Fruit fly (Drosophila melanogaster) whole organism, adult: ENCODE measurements around the gene nero.
A peak's percentile ranks its signal among the peaks of the same experiment; 100 is the strongest.

Experiments
- CG11617 ChIP-seq: fragments of 200-800 bp; sonication (Bioruptor generic); optimal IDR thresholded peaks from 2 replicates; lab custom pipeline; 2017; ENCODE audit warnings: mild to moderate bottlenecking, missing biosample characterization, missing genetic modification reagents, missing genetic modification characterization
- CG12768 ChIP-seq: fragments of 200-800 bp; sonication (Bioruptor generic); optimal IDR thresholded peaks from 2 replicates; lab custom pipeline; 2017; ENCODE audit warnings: missing biosample characterization, missing genetic modification characterization, mild to moderate bottlenecking, moderate library complexity, missing genetic modification reagents
- CG14711 ChIP-seq: fragments of 200-800 bp; sonication (Bioruptor generic); optimal IDR thresholded peaks from 2 replicates; lab custom pipeline; 2018; ENCODE audit warnings: missing biosample characterization, mild to moderate bottlenecking, missing genetic modification characterization, moderate library complexity
- CG1620 ChIP-seq: fragments of 200-800 bp; sonication (Bioruptor generic); optimal IDR thresholded peaks from 2 replicates; lab custom pipeline; 2016; ENCODE audit warnings: missing biosample characterization, missing genetic modification characterization
- CG33017 ChIP-seq: fragments of 200-800 bp; sonication (Bioruptor generic); optimal IDR thresholded peaks from 2 replicates; lab custom pipeline; 2018; ENCODE audit warnings: missing biosample characterization, mild to moderate bottlenecking, missing genetic modification characterization, moderate library complexity
- CG5204 ChIP-seq: fragments of 200-800 bp; sonication (Bioruptor generic); optimal IDR thresholded peaks from 2 replicates; lab custom pipeline; 2016; ENCODE audit warnings: missing biosample characterization, missing genetic modification characterization
- CG7045 ChIP-seq: fragments of 200-800 bp; sonication (Bioruptor generic); optimal IDR thresholded peaks from 2 replicates; lab custom pipeline; 2017; ENCODE audit warnings: missing biosample characterization, mild to moderate bottlenecking, missing genetic modification characterization
- CG7101 ChIP-seq: fragments of 200-800 bp; sonication (Bioruptor generic); optimal IDR thresholded peaks from 2 replicates; lab custom pipeline; 2018; ENCODE audit warnings: missing biosample characterization, mild to moderate bottlenecking, missing genetic modification characterization, moderate library complexity
- Clk ChIP-seq: fragments of 200-800 bp; sonication (Bioruptor generic); optimal IDR thresholded peaks from 2 replicates; lab custom pipeline; 2017; ENCODE audit warnings: missing biosample characterization, missing genetic modification characterization
- Crg-1 ChIP-seq: fragments of 200-800 bp; sonication (Bioruptor generic); optimal IDR thresholded peaks from 2 replicates; lab custom pipeline; 2016; ENCODE audit warnings: missing biosample characterization, missing genetic modification characterization
- Hr96 ChIP-seq: fragments of 200-800 bp; sonication (Bioruptor generic); optimal IDR thresholded peaks from 2 replicates; lab custom pipeline; 2016; ENCODE audit warnings: missing biosample characterization, missing genetic modification characterization
- Mnt ChIP-seq: fragments of 200-800 bp; sonication (Bioruptor generic); optimal IDR thresholded peaks from 2 replicates; lab custom pipeline; 2016; ENCODE audit warnings: missing biosample characterization, mild to moderate bottlenecking, missing genetic modification characterization
- bab1 ChIP-seq: fragments of 200-800 bp; sonication (Bioruptor generic); optimal IDR thresholded peaks from 3 replicates; lab custom pipeline; 2019; ENCODE audit warnings: missing biosample characterization, mild to moderate bottlenecking, missing genetic modification characterization, moderate library complexity
- cic ChIP-seq: fragments of 200-800 bp; sonication (Bioruptor generic); optimal IDR thresholded peaks from 2 replicates; lab custom pipeline; 2017; ENCODE audit warnings: missing biosample characterization, mild to moderate bottlenecking, missing genetic modification characterization, moderate library complexity
- cnc ChIP-seq, 2 experiments: fragments of >200 bp; optimal IDR thresholded peaks; 2 replicates each; lab custom pipeline; 2017
- kay ChIP-seq: fragments of 200-800 bp; sonication (Bioruptor generic); peaks from one replicate; lab custom pipeline; 2016; ENCODE audit warnings: missing biosample characterization, missing genetic modification characterization, borderline replicate concordance
- ovo ChIP-seq: fragments of 200-800 bp; sonication (Bioruptor generic); optimal IDR thresholded peaks from 2 replicates; lab custom pipeline; 2016; ENCODE audit warnings: missing biosample characterization, missing genetic modification characterization
- pad ChIP-seq: fragments of 200-800 bp; sonication (Bioruptor generic); optimal IDR thresholded peaks from 3 replicates; lab custom pipeline; 2017; ENCODE audit warnings: missing biosample characterization, missing genetic modification characterization, mild to moderate bottlenecking, moderate library complexity, missing genetic modification reagents
- tj ChIP-seq: fragments of 200-800 bp; sonication (Bioruptor generic); optimal IDR thresholded peaks from 3 replicates; lab custom pipeline; 2017; ENCODE audit warnings: missing biosample characterization, mild to moderate bottlenecking, missing genetic modification characterization, moderate library complexity
- toe ChIP-seq: fragments of 200-800 bp; sonication (Bioruptor generic); optimal IDR thresholded peaks from 2 replicates; lab custom pipeline; 2016; ENCODE audit warnings: missing biosample characterization, missing genetic modification characterization

The nero gene

DNA sequence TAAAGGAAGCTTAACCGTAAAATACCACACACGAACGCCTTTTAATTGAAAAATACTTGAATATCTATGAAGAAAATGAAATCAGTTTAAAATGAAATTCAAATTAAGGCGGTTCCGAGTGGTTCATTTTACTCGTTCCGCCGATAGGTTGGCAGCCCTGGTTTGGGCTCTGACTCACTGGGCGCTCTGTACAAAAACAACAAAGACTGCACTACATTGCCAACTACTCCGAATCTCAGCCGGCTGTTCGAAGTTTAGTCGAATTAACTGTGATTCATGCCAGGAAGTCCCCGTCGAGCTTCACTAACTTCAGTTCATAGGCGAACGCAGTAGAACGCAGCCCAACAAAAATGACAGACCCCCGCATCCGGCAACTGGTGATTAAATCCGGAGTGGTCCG lies 4.1 kb downstream of the nero start, which contains the start of gene Tbca:
Gene Tbca (plus strand): TSS at position 212 of the 400 bp plus-strand sequence.
- TF ChIP-seq pad (GFP tag; lab: Kevin White, UChicago) (peak; percentile 73), cnc (optimal IDR thresholded peaks at IDR 0.05; lab: Kevin White, UChicago) (no peak), CG12768 (GFP tag; lab: Kevin White, UChicago) (peak; percentile 36), kay (GFP tag; lab: Kevin White, UChicago) (peak; percentile 100), CG7045 (GFP tag; lab: Kevin White, UChicago) (no peak), tj (GFP tag; lab: Kevin White, UChicago) (no peak), CG14711 (tag; lab: Kevin White, UChicago) (peak; percentile 88), Crg-1 (GFP tag; lab: Kevin White, UChicago) (no peak), Mnt (GFP tag; lab: Kevin White, UChicago) (no peak), bab1 (GFP tag; lab: Kevin White, UChicago) (peak; percentile 79), cic (peak; percentile 30)

DNA sequence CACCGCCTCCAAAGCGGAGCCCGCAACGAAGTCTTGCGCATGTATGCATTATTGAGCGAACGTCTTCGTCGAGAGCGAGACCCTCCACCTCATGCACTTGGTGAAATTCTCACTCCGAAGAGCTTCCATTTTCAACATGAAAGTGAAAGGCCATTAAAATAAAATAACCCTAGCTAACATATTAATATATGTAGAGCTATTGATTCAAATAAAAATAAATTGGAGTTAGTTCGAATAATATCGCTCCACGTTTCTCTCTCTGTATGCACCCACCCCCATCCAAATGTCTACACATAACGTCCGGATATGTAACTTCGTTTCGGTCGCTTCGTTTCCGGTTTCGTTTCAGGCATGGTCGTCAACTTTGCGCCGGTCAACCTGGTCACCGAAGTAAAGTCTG lies 6.1 kb downstream of the nero start:
- TF ChIP-seq cic, result no peak
- peak; percentile 5 for TF ChIP-seq CG33017 (tag; lab: Kevin White, UChicago)

DNA sequence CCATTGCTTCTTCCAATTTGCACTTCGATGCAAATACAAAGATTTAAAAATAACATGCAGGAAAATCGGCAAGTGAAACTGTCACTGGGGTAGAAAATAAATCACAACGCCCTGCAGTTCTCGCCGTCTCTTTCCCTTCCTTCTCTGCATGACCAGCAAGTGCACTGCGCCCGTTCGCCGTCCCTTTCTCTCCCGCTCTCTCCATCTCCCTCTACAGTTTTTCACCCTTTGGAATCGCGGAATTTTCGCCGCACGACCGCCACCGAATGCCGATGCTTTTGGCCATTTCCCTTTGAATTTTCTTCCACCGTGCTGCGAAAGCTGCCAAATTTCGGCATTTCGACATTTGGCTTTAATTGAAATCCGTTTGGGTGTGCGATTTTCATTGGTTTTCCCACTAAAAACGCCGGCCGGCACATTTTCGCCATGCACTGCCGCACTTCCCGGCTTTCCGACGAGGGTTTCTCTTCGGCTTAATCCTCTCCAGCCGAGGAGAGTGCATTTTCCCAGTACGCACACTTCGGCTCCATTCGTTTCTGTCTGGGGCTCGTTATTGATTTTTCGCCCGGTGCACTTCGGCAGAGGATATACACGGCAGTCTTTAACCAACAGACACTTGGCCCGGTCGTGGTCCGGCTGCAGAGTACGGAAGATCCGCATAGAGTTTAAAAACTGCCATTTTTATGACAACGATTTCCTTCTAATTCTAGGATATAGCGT lies 8.1 kb downstream of the nero start:
- TF ChIP-seq Crg-1 (GFP tag; lab: Kevin White, UChicago) (no peak), Mnt (GFP tag; lab: Kevin White, UChicago) (peak; percentile 18), cnc (optimal IDR thresholded peaks at IDR 0.05; lab: Kevin White, UChicago) (no peak), kay (GFP tag; lab: Kevin White, UChicago) (no peak), CG33017 (tag; lab: Kevin White, UChicago) (no peak)

DNA sequence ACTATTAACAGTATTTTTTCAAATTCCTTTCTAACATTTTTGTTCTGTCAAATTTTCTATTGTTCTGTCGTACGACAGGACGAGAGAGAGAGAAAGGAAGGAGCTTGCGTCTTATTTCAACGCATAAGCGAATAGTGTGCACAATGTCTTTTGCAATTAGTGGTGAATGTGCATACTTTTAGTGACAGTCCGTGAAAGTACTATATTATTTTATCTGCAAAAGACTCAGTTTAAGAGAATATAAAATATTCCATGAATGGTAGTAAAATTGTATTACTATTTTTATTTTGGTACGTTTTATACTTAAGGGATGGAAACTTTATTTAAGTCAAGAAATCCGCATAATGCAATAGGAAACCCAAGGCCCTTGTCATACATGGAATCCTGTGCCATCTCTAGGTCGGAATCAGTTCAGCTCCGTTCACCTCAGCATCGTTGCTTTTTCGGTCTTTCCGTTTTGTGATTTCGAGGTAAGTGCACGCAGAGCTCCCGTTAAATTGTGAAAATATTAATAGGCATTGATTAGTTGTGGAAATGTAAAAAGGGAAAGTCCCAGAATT lies 9.2 kb downstream of the nero start, which contains the start of gene eEF1alpha2:
Gene eEF1alpha2 (plus strand): TSS at position 409 of the 560 bp plus-strand sequence.
- no peak for TF ChIP-seq CG12768 (GFP tag; lab: Kevin White, UChicago)
- TF ChIP-seq Hr96 (GFP tag; lab: Kevin White, UChicago), result no peak
- peak; percentile 18 for TF ChIP-seq Mnt (GFP tag; lab: Kevin White, UChicago)
- peak; percentile 61 for TF ChIP-seq kay (GFP tag; lab: Kevin White, UChicago)
- no peak for TF ChIP-seq CG14711 (tag; lab: Kevin White, UChicago)
- no peak for TF ChIP-seq pad (GFP tag; lab: Kevin White, UChicago)
- no peak for TF ChIP-seq CG5204 (GFP tag; lab: Kevin White, UChicago)
- peak; percentile 44 for TF ChIP-seq toe (GFP tag; lab: Kevin White, UChicago)

DNA sequence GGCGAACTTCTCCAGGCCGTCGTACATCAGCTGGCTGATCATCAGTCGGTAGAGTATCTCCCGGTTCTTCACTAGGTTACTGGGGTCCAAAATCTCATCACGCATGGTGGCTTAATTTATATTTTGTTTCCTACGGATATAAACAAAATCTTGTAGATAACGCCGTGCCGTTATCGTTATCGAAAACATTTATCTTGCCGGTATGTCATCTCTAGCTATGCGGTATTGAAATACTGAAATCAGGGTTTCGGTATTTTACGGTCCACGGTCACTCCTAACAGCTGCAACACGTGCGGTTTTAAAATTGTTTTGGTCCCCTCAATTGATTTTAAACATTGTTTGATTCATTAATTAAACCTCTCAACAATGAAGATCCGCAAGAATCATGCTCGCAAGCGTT lies 10.6 kb downstream of the nero start, which contains the start of the genes CstF50 and CG11563:
Gene CstF50 (minus strand): TSS at position 188 of the 400 bp plus-strand sequence.
Gene CG11563 (plus strand): TSS at position 260 of the 400 bp plus-strand sequence.
- no peak for TF ChIP-seq CG5204 (GFP tag; lab: Kevin White, UChicago)
- TF ChIP-seq CG7045 (GFP tag; lab: Kevin White, UChicago), result no peak
- TF ChIP-seq ovo (GFP tag; lab: Kevin White, UChicago), result no peak
- no peak for TF ChIP-seq toe (GFP tag; lab: Kevin White, UChicago)
- no peak for TF ChIP-seq Clk
- no peak for TF ChIP-seq tj (GFP tag; lab: Kevin White, UChicago)
- TF ChIP-seq Mnt (GFP tag; lab: Kevin White, UChicago), result peak; percentile 98
- TF ChIP-seq CG7101 (tag; lab: Kevin White, UChicago), result no peak
- TF ChIP-seq Hr96 (GFP tag; lab: Kevin White, UChicago), result no peak
- peak; percentile 6 for TF ChIP-seq cic
- TF ChIP-seq CG12768 (GFP tag; lab: Kevin White, UChicago), result no peak
- TF ChIP-seq kay (GFP tag; lab: Kevin White, UChicago), result no peak
- TF ChIP-seq bab1 (GFP tag; lab: Kevin White, UChicago), result peak; percentile 59
- TF ChIP-seq CG11617, result no peak
- no peak for TF ChIP-seq Crg-1 (GFP tag; lab: Kevin White, UChicago)
- TF ChIP-seq cnc (optimal IDR thresholded peaks at IDR 0.05; lab: Kevin White, UChicago), result no peak
- TF ChIP-seq CG1620, result no peak
- TF ChIP-seq CG14711 (tag; lab: Kevin White, UChicago), result no peak
- no peak for TF ChIP-seq CG33017 (tag; lab: Kevin White, UChicago)

DNA sequence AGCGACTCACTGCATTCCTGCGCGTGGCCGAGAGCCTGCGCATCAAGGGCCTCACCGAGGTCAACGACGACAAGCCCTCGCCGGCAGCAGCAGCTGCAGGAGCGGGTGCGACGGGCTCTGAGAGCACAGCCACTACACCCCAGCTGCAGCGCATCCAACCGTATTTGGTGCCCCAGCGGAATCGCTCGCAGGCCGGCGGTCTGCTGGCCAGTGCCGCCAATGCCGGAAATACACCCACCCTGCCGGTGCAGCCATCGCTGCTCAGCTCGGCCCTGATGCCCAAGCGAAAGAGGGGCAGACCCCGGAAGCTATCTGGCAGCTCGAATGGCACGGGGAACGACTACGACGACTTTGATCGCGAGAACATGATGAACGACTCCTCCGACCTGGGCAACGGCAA lies 19.6 kb downstream of the nero start:
- TF ChIP-seq ovo (GFP tag; lab: Kevin White, UChicago) (no peak), tj (GFP tag; lab: Kevin White, UChicago) (no peak), pad (GFP tag; lab: Kevin White, UChicago) (no peak), CG1620 (no peak), CG7101 (tag; lab: Kevin White, UChicago) (no peak), kay (GFP tag; lab: Kevin White, UChicago) (no peak), CG14711 (tag; lab: Kevin White, UChicago) (no peak), bab1 (GFP tag; lab: Kevin White, UChicago) (no peak), Clk (no peak), Hr96 (GFP tag; lab: Kevin White, UChicago) (no peak), cnc (optimal IDR thresholded peaks at IDR 0.05; lab: Kevin White, UChicago) (no peak)
